Worm (Caenorhabditis elegans) whole organism, L4/young adult: ENCODE data around the gene prcc-1.

ENCODE experiments used
- W03F9.2 ChIP-seq: fragments of 150-350 bp; optimal IDR thresholded peaks from 2 replicates; lab custom pipeline; 2014; ENCODE audit warnings: missing biosample characterization, missing genetic modification characterization
- dao-5 ChIP-seq: sonication (generic microtip); optimal IDR thresholded peaks from 2 replicates; lab custom pipeline; 2016; ENCODE audit warnings: missing genotype, missing genetic modification characterization, moderate library complexity, missing compliant biosample characterization
- him-1 ChIP-seq: sonication (generic microtip); optimal IDR thresholded peaks from 2 replicates; lab custom pipeline; 2016; ENCODE audit warnings: missing genotype, missing genetic modification reagents, missing genetic modification characterization, missing compliant biosample characterization

ce11 chrIV:13093677-13094076 is at the start of gene prcc-1, which contains the start of gene C39E9.12:
- TF ChIP-seq him-1 (tag; lab: Kevin White, UChicago) (no peak), W03F9.2 (tag; lab: Kevin White, UChicago) (no peak), dao-5 (tag; lab: Kevin White, UChicago) (no peak)
